Worm (Caenorhabditis elegans): Measurements from ENCODE around the gene srh-201.

srh-201 gene

ce11 chrV:9024713-9025112, 11.0 kb upstream of the srh-201 start, which contains the start of gene bus-1:
Gene bus-1 (minus strand): TSS chrV:9024813.
- TF ChIP-seq madf-6 (GFP tag; IDR thresholded peaks at IDR 0.05) (no peak), nhr-27 (tag; optimal IDR thresholded peaks at IDR 0.05) (no peak), pbrm-1 (GFP tag; IDR thresholded peaks at IDR 0.05) (no peak), ZK185.1 (tag; optimal IDR thresholded peaks at IDR 0.05; ENCODE audit: poor library complexity, severe bottlenecking) (no peak), D2030.7 (GFP tag; IDR thresholded peaks at IDR 0.05) (no peak), Y79H2A.3 (GFP tag; conservative IDR thresholded peaks at IDR 0.05) (no peak), hlh-12 (tag; optimal IDR thresholded peaks at IDR 0.05) (no peak), nhr-120 (GFP tag; IDR thresholded peaks at IDR 0.05) (no peak), nhr-179 (tag; optimal IDR thresholded peaks at IDR 0.05) (no peak)

ce11 chrV:9022078-9022477, 8.4 kb upstream of the srh-201 start, which contains the start of gene oac-41:
Gene oac-41 (minus strand): TSS chrV:9022178.
- TF ChIP-seq dox-1 (GFP tag; IDR thresholded peaks at IDR 0.05) (no peak), madf-10 (tag; optimal IDR thresholded peaks at IDR 0.05) (no peak), unc-62 (GFP tag; optimal IDR thresholded peaks at IDR 0.05) (no peak), nfyb-1 (GFP tag; IDR thresholded peaks at IDR 0.05) (no peak), chd-7 (tag; optimal IDR thresholded peaks at IDR 0.05) (no peak), rec-8 (tag; optimal IDR thresholded peaks at IDR 0.05) (no peak)

DNA sequence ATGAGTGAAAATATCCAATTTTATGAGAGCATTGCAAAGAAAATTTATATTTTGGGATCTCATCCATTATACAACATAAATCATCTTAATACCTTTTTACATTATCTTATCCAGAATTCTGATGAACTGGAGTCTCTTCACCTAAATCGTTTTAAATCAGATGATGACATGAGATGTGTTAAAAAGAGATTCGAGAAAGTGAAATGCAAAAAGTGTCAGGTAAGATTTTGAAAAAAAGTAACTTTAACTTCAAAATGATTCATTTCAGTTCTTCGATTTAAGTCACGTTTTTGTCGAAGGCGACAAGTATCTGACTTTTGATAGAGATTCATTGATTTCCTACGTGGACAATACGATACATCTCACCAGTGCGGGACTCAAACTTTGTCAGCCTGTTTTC, 5.2 kb upstream of the srh-201 start:
- no peak for TF ChIP-seq bed-1 (GFP tag; IDR thresholded peaks at IDR 0.05)
- TF ChIP-seq ccch-3 (GFP tag; optimal IDR thresholded peaks at IDR 0.05): no peak
- no peak for TF ChIP-seq T26A5.8 (tag; optimal IDR thresholded peaks at IDR 0.05)
- no peak for TF ChIP-seq let-607 (tag; optimal IDR thresholded peaks at IDR 0.05)

DNA sequence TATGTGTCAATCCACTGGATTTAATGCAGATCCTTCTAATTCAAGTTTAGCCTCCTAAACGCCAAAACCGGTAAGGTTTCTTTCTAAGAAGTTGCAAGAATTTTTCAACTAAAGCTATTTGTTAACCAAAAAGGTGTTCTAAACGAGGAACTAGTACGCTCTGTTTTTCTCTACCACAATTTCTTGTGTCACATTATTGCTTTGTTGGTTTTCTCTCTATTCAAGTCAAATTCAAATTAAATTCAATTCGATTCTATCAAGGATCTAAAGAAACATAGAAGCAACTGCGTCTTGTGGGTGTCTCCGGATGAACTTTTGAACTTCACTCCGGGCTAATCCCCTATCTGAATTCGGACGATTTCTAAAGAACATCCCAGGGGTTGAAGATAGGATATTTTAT, 2.8 kb upstream of the srh-201 start, which contains the start of gene oac-40:
Gene oac-40 (plus strand): TSS at position 301 of the 400 bp plus-strand sequence.
- TF ChIP-seq nfya-2 (GFP tag; IDR thresholded peaks at IDR 0.05) (no peak), mxl-1 (tag; optimal IDR thresholded peaks at IDR 0.05) (no peak), ceh-40 (GFP tag; IDR thresholded peaks at IDR 0.05) (no peak)

- no peak for TF ChIP-seq Y53G8AR.9 (GFP tag; conservative IDR thresholded peaks at IDR 0.05)
- no peak for TF ChIP-seq F37B4.10 (GFP tag; IDR thresholded peaks at IDR 0.05)
- no peak for TF ChIP-seq gei-17 (GFP tag; optimal IDR thresholded peaks at IDR 0.05)
- TF ChIP-seq unc-62 (GFP tag; optimal IDR thresholded peaks at IDR 0.05): no peak
- TF ChIP-seq snpc-3.4 (tag; optimal IDR thresholded peaks at IDR 0.05): no peak
- no peak for TF ChIP-seq ekl-4 (GFP tag; IDR thresholded peaks at IDR 0.05)
- no peak for TF ChIP-seq nhr-179 (tag; optimal IDR thresholded peaks at IDR 0.05)
- no peak for TF ChIP-seq ztf-18 (tag; optimal IDR thresholded peaks at IDR 0.05)
- no peak for TF ChIP-seq B0336.3 (GFP tag; IDR thresholded peaks at IDR 0.05)
- TF ChIP-seq Y95B8A.8 (GFP tag; IDR thresholded peaks at IDR 0.05): no peak
- TF ChIP-seq hmg-20 (GFP tag; IDR thresholded peaks at IDR 0.05): no peak
- no peak for TF ChIP-seq hmg-1.2 (GFP tag; IDR thresholded peaks at IDR 0.05)
- TF ChIP-seq sptf-2 (GFP tag; optimal IDR thresholded peaks at IDR 0.05): no peak
- TF ChIP-seq mes-4 (tag; optimal IDR thresholded peaks at IDR 0.05): no peak
- TF ChIP-seq nfya-2 (GFP tag; IDR thresholded peaks at IDR 0.05): no peak
- TF ChIP-seq lin-40 (tag; optimal IDR thresholded peaks at IDR 0.05): no peak
- TF ChIP-seq T07F8.4 (tag; optimal IDR thresholded peaks at IDR 0.05): no peak
- no peak for TF ChIP-seq lsl-1 (GFP tag; optimal IDR thresholded peaks at IDR 0.05)
- TF ChIP-seq F57A8.1 (GFP tag; optimal IDR thresholded peaks at IDR 0.05): no peak
- TF ChIP-seq aptf-2 (GFP tag; conservative IDR thresholded peaks at IDR 0.05): no peak
Observed at ce11 chrV:9015540-9015939, 1.9 kb upstream of the srh-201 start, which contains the start of gene srt-18. Gene srt-18 (minus strand): TSS chrV:9015640.

All from whole organism, young adult.